Worm (Caenorhabditis elegans) whole organism, L1 larva: Measurements from ENCODE around the gene D2096.12.

ENCODE experiments used
- C04F5.9 ChIP-seq: sonication (generic microtip); optimal IDR thresholded peaks from 2 replicates; lab custom pipeline; 2016; ENCODE audit warnings: missing genetic modification characterization, missing compliant biosample characterization
- C16A3.4 ChIP-seq: fragments of 150-350 bp; optimal IDR thresholded peaks from 2 replicates; lab custom pipeline; 2014; ENCODE audit warnings: missing biosample characterization, missing genetic modification characterization
- C34B4.2 ChIP-seq: sonication (generic microtip); optimal IDR thresholded peaks from 2 replicates; lab custom pipeline; 2017; ENCODE audit warnings: mild to moderate bottlenecking, missing genetic modification characterization, missing compliant biosample characterization
- F16B12.6 ChIP-seq: fragments of 150-350 bp; optimal IDR thresholded peaks from 2 replicates; lab custom pipeline; 2014; ENCODE audit warnings: missing biosample characterization, missing genetic modification characterization
- aha-1 ChIP-seq: fragments of 150-350 bp; optimal IDR thresholded peaks from 2 replicates; lab custom pipeline; 2014; ENCODE audit warnings: missing biosample characterization, missing genetic modification characterization
- alr-1 ChIP-seq: fragments of 200-800 bp; sonication (Bioruptor generic); optimal IDR thresholded peaks from 2 replicates; lab custom pipeline; 2018; ENCODE audit warnings: borderline replicate concordance, mild to moderate bottlenecking, missing genetic modification characterization, missing compliant biosample characterization
- aly-2 ChIP-seq: fragments of 150-350 bp; optimal IDR thresholded peaks from 2 replicates; lab custom pipeline; 2014; ENCODE audit warnings: missing biosample characterization, missing genetic modification characterization
- ama-1 ChIP-seq: fragments of 150-350 bp; optimal IDR thresholded peaks from 2 replicates; lab custom pipeline; 2014
- blmp-1 ChIP-seq: fragments of 150-350 bp; optimal IDR thresholded peaks from 2 replicates; lab custom pipeline; 2014; ENCODE audit warnings: missing biosample characterization, missing genetic modification characterization
- ceh-63 ChIP-seq: fragments of 200-800 bp; sonication (Bioruptor generic); optimal IDR thresholded peaks from 2 replicates; lab custom pipeline; 2018; ENCODE audit warnings: mild to moderate bottlenecking, missing genetic modification characterization, missing compliant biosample characterization
- ceh-8 ChIP-seq: fragments of 200-800 bp; sonication (Bioruptor generic); optimal IDR thresholded peaks from 2 replicates; lab custom pipeline; 2018; ENCODE audit warnings: mild to moderate bottlenecking, missing genetic modification characterization, moderate library complexity, missing compliant biosample characterization
- ceh-82 ChIP-seq, 3 experiments: fragments of 150-350 bp in 1 of 3; sonication (generic microtip) in 2 of 3; optimal IDR thresholded peaks; 2 replicates each; lab custom pipeline; 2014 to 2017; ENCODE audit warnings: missing biosample characterization in 3 of 3, missing genetic modification characterization in 3 of 3
- ceh-88 ChIP-seq: fragments of 200-800 bp; sonication (Bioruptor generic); IDR thresholded peaks from 2 replicates; pipeline ENCODE4 v1.3.6; 2022; ENCODE audit warnings: missing genetic modification characterization, missing compliant biosample characterization
- ceh-90 ChIP-seq: sonication (generic microtip); optimal IDR thresholded peaks from 2 replicates; lab custom pipeline; 2016; ENCODE audit warnings: missing genetic modification characterization, missing compliant biosample characterization
- dpl-1 ChIP-seq, 3 experiments: fragments of 150-350 bp in 2 of 3; sonication (generic microtip) in 1 of 3; optimal IDR thresholded peaks; 2 replicates each; lab custom pipeline; 2014 to 2017; ENCODE audit warnings: missing biosample characterization in 3 of 3, missing genetic modification characterization in 3 of 3, missing genetic modification reagents in 3 of 3
- dsc-1 ChIP-seq: sonication (generic microtip); optimal IDR thresholded peaks from 2 replicates; lab custom pipeline; 2016; ENCODE audit warnings: mild to moderate bottlenecking, missing genetic modification characterization, missing compliant biosample characterization
- efl-1 ChIP-seq, 4 experiments: fragments of 150-350 bp; optimal IDR thresholded peaks in 3 of 4; peaks in 1 of 4; 1 replicate in 1 of 4; 2 replicates in 3 of 4; lab custom pipeline; 2014; ENCODE audit warnings: missing biosample characterization in 2 of 4, missing genetic modification characterization in 2 of 4, missing genetic modification reagents in 2 of 4
- efl-3 ChIP-seq: fragments of 200-800 bp; sonication (Bioruptor generic); optimal IDR thresholded peaks from 2 replicates; lab custom pipeline; 2018; ENCODE audit warnings: mild to moderate bottlenecking, missing genetic modification characterization, missing compliant biosample characterization
- egl-27 ChIP-seq, 2 experiments: fragments of 150-350 bp in 1 of 2; sonication (generic microtip); optimal IDR thresholded peaks; 3 replicates each; lab custom pipeline; 2017 to 2018; ENCODE audit warnings: missing biosample characterization in 2 of 2, missing genetic modification characterization in 2 of 2, missing genetic modification reagents in 2 of 2
- elt-3 ChIP-seq, 6 experiments: fragments of 150-350 bp in 1 of 6; sonication (generic microtip); optimal IDR thresholded peaks; 2 replicates each; lab custom pipeline; 2017 to 2018; ENCODE audit warnings: missing biosample characterization in 6 of 6, missing genetic modification characterization in 6 of 6, inconsistent platforms in 1 of 6
- fkh-10 ChIP-seq: sonication (generic microtip); optimal IDR thresholded peaks from 2 replicates; lab custom pipeline; 2017; ENCODE audit warnings: missing biosample characterization, missing genetic modification reagents, missing genetic modification characterization
- fkh-8 ChIP-seq: sonication (generic microtip); optimal IDR thresholded peaks from 2 replicates; lab custom pipeline; 2016; ENCODE audit warnings: mild to moderate bottlenecking, missing genetic modification characterization, missing compliant biosample characterization
- grh-1 ChIP-seq: fragments of 200-800 bp; sonication (Bioruptor generic); IDR thresholded peaks from 2 replicates; pipeline ENCODE4 v1.3.6; 2022; ENCODE audit warnings: missing genetic modification reagents, missing genetic modification characterization, missing compliant biosample characterization
- hpl-2 ChIP-seq: fragments of 150-350 bp; optimal IDR thresholded peaks from 2 replicates; lab custom pipeline; 2014; ENCODE audit warnings: missing biosample characterization, missing genetic modification reagents, missing genetic modification characterization
- lin-13 ChIP-seq: fragments of 150-350 bp; optimal IDR thresholded peaks from 2 replicates; lab custom pipeline; 2014; ENCODE audit warnings: missing biosample characterization, missing genetic modification reagents, missing genetic modification characterization
- lin-14 ChIP-seq: fragments of 200-800 bp; sonication (Bioruptor generic); optimal IDR thresholded peaks from 2 replicates; lab custom pipeline; 2018; ENCODE audit warnings: mild to moderate bottlenecking, missing genetic modification characterization, moderate library complexity, missing compliant biosample characterization
- lin-35 ChIP-seq, 2 experiments: fragments of 150-350 bp; optimal IDR thresholded peaks; 2 replicates each; lab custom pipeline; 2014; ENCODE audit warnings: missing biosample characterization in 2 of 2, missing genetic modification characterization in 2 of 2, missing genetic modification reagents in 2 of 2
- lin-39 ChIP-seq: fragments of 150-350 bp; optimal IDR thresholded peaks from 2 replicates; lab custom pipeline; 2014; ENCODE audit warnings: missing biosample characterization, missing genetic modification reagents, missing genetic modification characterization
- lir-3 ChIP-seq: sonication (generic microtip); optimal IDR thresholded peaks from 2 replicates; lab custom pipeline; 2016; ENCODE audit warnings: mild to moderate bottlenecking, missing genetic modification characterization, moderate library complexity, missing compliant biosample characterization; ENCODE audit not compliant: poor library complexity
- lsy-2 ChIP-seq, 2 experiments: fragments of 150-350 bp; optimal IDR thresholded peaks; 2 replicates each; lab custom pipeline; 2014; ENCODE audit warnings: missing biosample characterization in 2 of 2, missing genetic modification characterization in 2 of 2
- mab-9 ChIP-seq: fragments of 200-800 bp; sonication (Bioruptor generic); IDR thresholded peaks from 2 replicates; pipeline ENCODE4 v1.3.6; 2022; ENCODE audit warnings: missing genetic modification reagents, missing genetic modification characterization, missing compliant biosample characterization
- mep-1 ChIP-seq: fragments of 150-350 bp; optimal IDR thresholded peaks from 2 replicates; lab custom pipeline; 2014; ENCODE audit warnings: missing biosample characterization, missing genetic modification characterization
- nhr-12 ChIP-seq: sonication (generic microtip); optimal IDR thresholded peaks from 2 replicates; lab custom pipeline; 2017; ENCODE audit warnings: missing biosample characterization, missing genetic modification characterization
- nhr-20 ChIP-seq: sonication (generic microtip); optimal IDR thresholded peaks from 2 replicates; lab custom pipeline; 2016; ENCODE audit warnings: mild to moderate bottlenecking, missing genetic modification characterization, missing compliant biosample characterization
- nhr-237 ChIP-seq: fragments of 150-350 bp; optimal IDR thresholded peaks from 2 replicates; lab custom pipeline; 2014; ENCODE audit warnings: missing biosample characterization, missing genetic modification characterization
- nhr-28 ChIP-seq: fragments of 150-350 bp; optimal IDR thresholded peaks from 2 replicates; lab custom pipeline; 2014; ENCODE audit warnings: missing biosample characterization, missing genetic modification characterization
- nhr-47 ChIP-seq: sonication (generic microtip); optimal IDR thresholded peaks from 2 replicates; lab custom pipeline; 2016; ENCODE audit warnings: mild to moderate bottlenecking, missing genetic modification characterization, moderate library complexity, missing compliant biosample characterization
- nhr-76 ChIP-seq: sonication (generic microtip); optimal IDR thresholded peaks from 2 replicates; lab custom pipeline; 2017; ENCODE audit warnings: missing biosample characterization, missing genetic modification characterization
- nhr-84 ChIP-seq: sonication (generic microtip); optimal IDR thresholded peaks from 2 replicates; lab custom pipeline; 2017; ENCODE audit warnings: missing biosample characterization, missing genetic modification characterization
- pag-3 ChIP-seq: sonication (generic microtip); optimal IDR thresholded peaks from 2 replicates; lab custom pipeline; 2017; ENCODE audit warnings: missing genetic modification characterization, mild to moderate bottlenecking, missing compliant biosample characterization, antibody characterized with exemption, borderline replicate concordance; ENCODE audit not compliant: insufficient read depth
- rnt-1 ChIP-seq: sonication (generic microtip); optimal IDR thresholded peaks from 2 replicates; lab custom pipeline; 2016; ENCODE audit warnings: mild to moderate bottlenecking, missing genetic modification characterization, moderate library complexity, missing compliant biosample characterization
- skn-1 ChIP-seq: fragments of 150-350 bp; optimal IDR thresholded peaks from 2 replicates; lab custom pipeline; 2014; ENCODE audit warnings: missing biosample characterization, missing genetic modification characterization
- snu-23 ChIP-seq: sonication (generic microtip); optimal IDR thresholded peaks from 2 replicates; lab custom pipeline; 2016; ENCODE audit warnings: missing genetic modification characterization, missing compliant biosample characterization
- tbx-2 ChIP-seq: sonication (generic microtip); optimal IDR thresholded peaks from 2 replicates; lab custom pipeline; 2016; ENCODE audit warnings: missing genetic modification characterization, missing compliant biosample characterization
- tlp-1 ChIP-seq: fragments of 150-350 bp; optimal IDR thresholded peaks from 2 replicates; lab custom pipeline; 2014; ENCODE audit warnings: missing biosample characterization, missing genetic modification characterization
- unc-62 ChIP-seq: fragments of 150-350 bp; optimal IDR thresholded peaks from 2 replicates; lab custom pipeline; 2014; ENCODE audit warnings: missing biosample characterization, missing genetic modification reagents, missing genetic modification characterization
- unc-86 ChIP-seq: sonication (generic microtip); optimal IDR thresholded peaks from 2 replicates; lab custom pipeline; 2016; ENCODE audit warnings: missing genetic modification characterization, missing compliant biosample characterization
- unc-98 ChIP-seq: fragments of 200-800 bp; sonication (Bioruptor generic); IDR thresholded peaks from 2 replicates; pipeline ENCODE4 v1.3.6; 2022; ENCODE audit warnings: missing genetic modification characterization, missing compliant biosample characterization
- xbp-1 ChIP-seq: sonication (generic microtip); optimal IDR thresholded peaks from 2 replicates; lab custom pipeline; 2016; ENCODE audit warnings: missing genetic modification characterization, missing compliant biosample characterization
- zip-4 ChIP-seq: fragments of 200-800 bp; sonication (Bioruptor generic); optimal IDR thresholded peaks from 2 replicates; lab custom pipeline; 2018; ENCODE audit warnings: mild to moderate bottlenecking, missing genetic modification characterization, moderate library complexity, missing compliant biosample characterization
- ztf-11 ChIP-seq, 2 experiments: sonication (generic microtip); optimal IDR thresholded peaks; 2 replicates each; lab custom pipeline; 2016 to 2017; ENCODE audit warnings: missing genetic modification characterization in 2 of 2, missing biosample characterization in 1 of 2, missing compliant biosample characterization in 1 of 2

D2096.12 gene

ce11 chrIV:8375381-8375780, 12.1 kb downstream of the D2096.12 start (continued):
- peak; percentile 83 for TF ChIP-seq dsc-1 (tag; lab: Kevin White, UChicago)
- peak; percentile 61 for TF ChIP-seq lir-3 (tag; lab: Kevin White, UChicago)
- no peak for TF ChIP-seq C34B4.2 (tag; lab: Kevin White, UChicago)
- TF ChIP-seq nhr-47 (tag; lab: Kevin White, UChicago), result peak; percentile 85
- peak; percentile 76 for TF ChIP-seq tbx-2 (tag; lab: Kevin White, UChicago)
- TF ChIP-seq alr-1, result no peak
- TF ChIP-seq snu-23 (GFP tag; lab: Kevin White, UChicago), result peak; percentile 95
- peak; percentile 80 for TF ChIP-seq lin-13
- TF ChIP-seq C16A3.4, result peak; percentile 87
- peak; percentile 78 to 88 for TF ChIP-seq lin-35 (GFP tag; optimal IDR thresholded peaks at IDR 0.05; lab: Kevin White, UChicago)
- peak; percentile 91 for TF ChIP-seq nhr-20
- peak; percentile 37 for TF ChIP-seq ceh-63 (GFP tag; lab: Kevin White, UChicago)
- peak; percentile 44 for TF ChIP-seq blmp-1 (tag; lab: Kevin White, UChicago)
- TF ChIP-seq nhr-76 (tag; lab: Kevin White, UChicago), result no peak
- peak; percentile 20 for TF ChIP-seq F16B12.6 (tag; lab: Kevin White, UChicago)
- TF ChIP-seq unc-98, result no peak
- peak; percentile 79 for TF ChIP-seq aly-2 (tag; lab: Kevin White, UChicago)
- TF ChIP-seq nhr-28 (tag; lab: Kevin White, UChicago), result no peak
- TF ChIP-seq fkh-8 (tag; lab: Kevin White, UChicago), result peak; percentile 59
- TF ChIP-seq rnt-1, result peak; percentile 82
- TF ChIP-seq dpl-1 (GFP tag; optimal IDR thresholded peaks at IDR 0.05; lab: Kevin White, UChicago), result peak; percentile 59 to 67 (median 65)
- peak; percentile 76 for TF ChIP-seq hpl-2 (GFP tag; lab: Kevin White, UChicago)
- TF ChIP-seq aha-1 (tag; lab: Kevin White, UChicago), result no peak
- no peak for TF ChIP-seq fkh-10 (GFP tag; lab: Kevin White, UChicago)
- no peak for TF ChIP-seq ceh-8 (GFP tag; lab: Kevin White, UChicago)
- TF ChIP-seq mep-1 (tag; lab: Kevin White, UChicago), result peak; percentile 94
- no peak for TF ChIP-seq lin-39 (tag; lab: Kevin White, UChicago)
- TF ChIP-seq ceh-82 (tag; optimal IDR thresholded peaks at IDR 0.05; lab: Kevin White, UChicago), result peak; percentile 48 to 88 (median 67)
- 0 out of 2 replicates have a peak, but pooled peaks have one; percentile 11 for TF ChIP-seq grh-1 (GFP tag; lab: Robert Waterston, UW)
- peak; percentile 63 to 75 for TF ChIP-seq efl-1 (optimal IDR thresholded peaks at IDR 0.05; lab: Kevin White, UChicago)
- peak; percentile 56 to 93 for TF ChIP-seq efl-1 (GFP tag; optimal IDR thresholded peaks at IDR 0.05 in 1 of 2; lab: Kevin White, UChicago)
- TF ChIP-seq unc-62 (GFP tag; lab: Kevin White, UChicago), result no peak

- TF ChIP-seq ceh-8 (GFP tag; lab: Kevin White, UChicago) (no peak), nhr-20 (no peak), mab-9 (no peak), ztf-11 (tag; optimal IDR thresholded peaks at IDR 0.05; lab: Kevin White, UChicago) (no peak), lin-13 (no peak), lir-3 (tag; lab: Kevin White, UChicago) (no peak), ceh-90 (tag; lab: Kevin White, UChicago) (no peak), skn-1 (tag; lab: Kevin White, UChicago) (peak; percentile 72), lsy-2 (tag; optimal IDR thresholded peaks at IDR 0.05; lab: Kevin White, UChicago) (peak in 1 of 2 experiments; percentile 32), xbp-1 (tag; lab: Kevin White, UChicago) (no peak), aly-2 (tag; lab: Kevin White, UChicago) (no peak), ceh-88 (GFP tag; lab: Robert Waterston, UW) (no peak), efl-3 (GFP tag; lab: Kevin White, UChicago) (no peak), C04F5.9 (no peak), pag-3 (tag; lab: Kevin White, UChicago) (no peak), egl-27 (tag; optimal IDR thresholded peaks at IDR 0.05; lab: Kevin White, UChicago) (no peak), zip-4 (GFP tag; lab: Kevin White, UChicago) (no peak), elt-3 (tag; optimal IDR thresholded peaks at IDR 0.05; lab: Kevin White, UChicago) (no peak), efl-1 (optimal IDR thresholded peaks at IDR 0.05; lab: Kevin White, UChicago) (peak in 1 of 2 experiments; percentile 27), efl-1 (GFP tag; optimal IDR thresholded peaks at IDR 0.05 in 1 of 2; lab: Kevin White, UChicago) (no peak), nhr-237 (tag; lab: Kevin White, UChicago) (no peak), unc-86 (tag; lab: Kevin White, UChicago) (no peak), ama-1 (lab: Kevin White, UChicago) (no peak), tlp-1 (no peak), nhr-12 (tag; lab: Kevin White, UChicago) (no peak), C16A3.4 (no peak), nhr-84 (tag; lab: Kevin White, UChicago) (no peak), lin-14 (GFP tag; lab: Kevin White, UChicago) (peak; percentile 46)
Observed at ce11 chrIV:8376923-8377322, 13.7 kb downstream of the D2096.12 start.
